Worm (Caenorhabditis elegans) whole organism, late embryonic: Measurements from ENCODE around the gene snrp-40.1.

Experiments
- ama-1 ChIP-seq: fragments of 150-350 bp; optimal IDR thresholded peaks from 2 replicates; lab custom pipeline; 2014
- elt-2 ChIP-seq: sonication (generic microtip); optimal IDR thresholded peaks from 2 replicates; lab custom pipeline; 2016; ENCODE audit warnings: missing genetic modification reagents, missing genetic modification characterization, missing compliant biosample characterization
- nhr-11 ChIP-seq: fragments of 150-350 bp; optimal IDR thresholded peaks from 2 replicates; lab custom pipeline; 2014; ENCODE audit warnings: missing biosample characterization, missing genetic modification characterization
- npax-4 ChIP-seq: sonication (generic microtip); optimal IDR thresholded peaks from 2 replicates; lab custom pipeline; 2016; ENCODE audit warnings: missing genetic modification characterization, missing compliant biosample characterization
- pha-4 ChIP-seq: fragments of 150-350 bp; optimal IDR thresholded peaks from 2 replicates; lab custom pipeline; 2018; ENCODE audit warnings: missing biosample characterization, missing genetic modification reagents, missing genetic modification characterization
- tbx-2 ChIP-seq: sonication (generic microtip); optimal IDR thresholded peaks from 2 replicates; lab custom pipeline; 2016; ENCODE audit warnings: missing genetic modification characterization, missing compliant biosample characterization
- unc-3 ChIP-seq, 2 experiments: fragments of 200-800 bp in 1 of 2; sonication (Bioruptor generic) in 1 of 2; sonication (generic microtip) in 1 of 2; conservative IDR thresholded peaks in 1 of 2; optimal IDR thresholded peaks in 1 of 2; 2 replicates each; pipeline versions ENCODE4 v1.3.6 to Lab custom; 2016 to 2022; ENCODE audit warnings: missing compliant biosample characterization in 2 of 2, missing genetic modification characterization in 2 of 2, missing genetic modification reagents in 1 of 2

DNA sequence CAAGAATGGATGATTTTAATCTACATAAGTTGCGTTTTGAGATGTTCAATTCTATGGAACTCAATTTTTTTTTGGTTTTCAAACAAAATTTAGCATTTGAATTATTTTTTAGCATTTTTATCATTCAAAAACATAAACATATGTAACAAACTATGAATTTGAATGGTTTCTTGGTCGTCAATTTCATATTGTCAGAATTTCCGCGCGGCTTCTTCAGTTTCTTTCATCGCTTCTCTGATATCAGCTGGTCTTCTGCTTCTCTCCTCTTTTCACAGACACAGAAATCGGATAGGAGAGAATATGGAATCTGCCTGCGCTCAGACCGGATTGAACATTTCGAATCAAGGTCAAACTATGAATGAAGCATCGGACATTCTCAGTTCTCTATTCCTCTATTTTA, 32.9 kb downstream of the snrp-40.1 start, which contains the start of gene C03A3.9:
- TF ChIP-seq npax-4: no peak
- TF ChIP-seq unc-3 (GFP tag; conservative IDR thresholded peaks at IDR 0.05; lab: Robert Waterston, UW): no peak
- TF ChIP-seq unc-3 (tag; optimal IDR thresholded peaks at IDR 0.05; lab: Kevin White, UChicago): no peak
- TF ChIP-seq pha-4 (tag; lab: Kevin White, UChicago): no peak
- TF ChIP-seq ama-1 (lab: Kevin White, UChicago): no peak
- TF ChIP-seq nhr-11: no peak
- no peak for TF ChIP-seq elt-2 (tag; lab: Kevin White, UChicago)
- no peak for TF ChIP-seq tbx-2 (tag; lab: Kevin White, UChicago)
